Worm (Caenorhabditis elegans): ENCODE measurements around the gene ins-11.

The ins-11 gene

DNA sequence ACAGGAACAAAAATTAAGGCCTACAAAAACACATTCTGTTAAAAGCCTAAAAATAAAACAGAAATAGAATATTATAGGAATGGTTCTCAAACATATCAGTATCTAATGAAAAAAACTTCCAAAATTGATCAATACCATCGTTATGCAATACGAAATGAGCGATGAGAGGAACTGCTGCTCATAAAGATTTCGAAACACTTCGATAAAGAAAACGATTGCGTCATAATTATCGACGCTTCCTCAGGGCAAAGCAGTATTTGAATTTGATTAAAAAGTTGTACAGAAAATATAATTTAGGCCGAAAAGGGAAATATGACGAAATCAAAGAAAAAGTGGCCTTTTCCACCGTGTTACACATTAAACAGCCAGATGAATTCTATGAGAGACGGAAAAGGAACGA lies 38.5 kb upstream of the ins-11 start:
- TF ChIP-seq mdl-1 (tag; optimal IDR thresholded peaks at IDR 0.05), result no peak
- TF ChIP-seq zag-1 (tag; optimal IDR thresholded peaks at IDR 0.05), result no peak
- no peak for TF ChIP-seq elt-3 (tag; optimal IDR thresholded peaks at IDR 0.05)
- no peak for TF ChIP-seq nhr-11 (tag; optimal IDR thresholded peaks at IDR 0.05)
- no peak for TF ChIP-seq jun-1 (tag; optimal IDR thresholded peaks at IDR 0.05)
- no peak for TF ChIP-seq sup-37 (GFP tag; optimal IDR thresholded peaks at IDR 0.05)
- no peak for TF ChIP-seq rnt-1 (tag; optimal IDR thresholded peaks at IDR 0.05)
- no peak for TF ChIP-seq C04F5.9 (tag; optimal IDR thresholded peaks at IDR 0.05)
- no peak for TF ChIP-seq isw-1 (GFP tag; IDR thresholded peaks at IDR 0.05)
- TF ChIP-seq ztf-4 (tag; optimal IDR thresholded peaks at IDR 0.05), result no peak
- TF ChIP-seq nhr-90 (tag; optimal IDR thresholded peaks at IDR 0.05; ENCODE audit: poor library complexity), result no peak
- TF ChIP-seq C16A3.4 (tag; optimal IDR thresholded peaks at IDR 0.05), result no peak
- TF ChIP-seq aha-1 (tag; optimal IDR thresholded peaks at IDR 0.05), result no peak
- TF ChIP-seq ztf-11 (tag; optimal IDR thresholded peaks at IDR 0.05), result no peak

DNA sequence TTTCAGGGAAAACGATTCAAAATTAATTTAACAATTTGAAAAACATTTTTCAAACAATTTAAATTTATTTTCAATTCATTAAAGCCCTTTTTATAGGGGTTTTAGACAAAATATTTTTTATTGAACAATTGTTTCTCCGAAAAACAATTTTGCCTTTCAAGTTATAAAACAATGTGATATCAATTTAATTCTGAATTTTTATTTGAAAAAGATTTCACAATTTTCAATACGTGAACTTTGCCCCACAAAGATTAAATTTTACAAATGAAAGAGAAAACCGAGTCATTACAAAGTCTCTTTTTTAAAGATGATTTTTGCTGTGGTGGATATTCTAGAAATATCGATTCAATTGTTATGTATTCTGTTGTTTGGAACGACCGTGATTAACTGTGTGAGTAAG lies 37.6 kb upstream of the ins-11 start, which contains the start of gene ZK177.2:
Gene ZK177.2 (plus strand): TSS at position 301 of the 400 bp plus-strand sequence.
- no peak for TF ChIP-seq lsy-2 (tag; optimal IDR thresholded peaks at IDR 0.05)
- no peak for TF ChIP-seq xbp-1 (tag; optimal IDR thresholded peaks at IDR 0.05)
- no peak for TF ChIP-seq tlp-1 (tag; optimal IDR thresholded peaks at IDR 0.05)
- TF ChIP-seq snpc-4 (tag; optimal IDR thresholded peaks at IDR 0.05), result no peak
- TF ChIP-seq lin-13 (GFP tag; optimal IDR thresholded peaks at IDR 0.05), result no peak
- no peak for TF ChIP-seq lin-15B (tag; optimal IDR thresholded peaks at IDR 0.05)
- no peak for TF ChIP-seq aly-2 (tag; optimal IDR thresholded peaks at IDR 0.05)

- TF ChIP-seq mep-1 (tag; optimal IDR thresholded peaks at IDR 0.05) (no peak), lin-15B (tag; optimal IDR thresholded peaks at IDR 0.05) (no peak), fkh-10 (GFP tag; optimal IDR thresholded peaks at IDR 0.05) (no peak), zag-1 (tag; optimal IDR thresholded peaks at IDR 0.05) (no peak), nhr-76 (tag; optimal IDR thresholded peaks at IDR 0.05) (no peak), ztf-4 (tag; optimal IDR thresholded peaks at IDR 0.05) (no peak)
Measured at ce11 chrII:5521411-5521810, 35.1 kb upstream of the ins-11 start, which contains the start of gene ZK177.12. TSS of gene ZK177.12 (plus strand) at chrII:5521711.

DNA sequence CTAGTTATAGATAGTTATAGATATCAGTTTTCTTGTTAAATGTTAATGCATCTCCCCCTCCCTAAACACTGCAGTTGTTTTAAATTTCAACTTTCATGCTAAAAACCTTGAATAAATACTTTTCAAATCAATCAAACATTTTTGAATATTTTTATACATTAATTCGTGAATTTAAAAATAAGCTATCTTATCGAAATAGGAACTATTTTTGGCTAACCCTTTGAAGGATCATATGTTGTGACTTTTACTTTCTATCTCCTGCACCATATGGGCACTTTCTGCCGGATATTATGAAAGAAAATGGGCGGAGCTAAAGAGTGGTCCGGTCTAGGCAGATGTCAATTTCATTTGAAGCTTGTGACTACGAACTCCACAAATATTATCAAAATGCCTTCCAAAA lies 33.9 kb upstream of the ins-11 start, which contains the start of gene ZK177.11:
Gene ZK177.11 (plus strand): TSS at position 301 of the 400 bp plus-strand sequence.
- no peak for TF ChIP-seq irx-1 (tag; optimal IDR thresholded peaks at IDR 0.05)
- TF ChIP-seq tlp-1 (tag; optimal IDR thresholded peaks at IDR 0.05), result no peak
- no peak for TF ChIP-seq ama-1 (optimal IDR thresholded peaks at IDR 0.05)
- TF ChIP-seq blmp-1 (tag; optimal IDR thresholded peaks at IDR 0.05), result no peak
- TF ChIP-seq nhr-20 (tag; optimal IDR thresholded peaks at IDR 0.05), result no peak
- TF ChIP-seq egl-27 (tag; optimal IDR thresholded peaks at IDR 0.05), result no peak
- no peak for TF ChIP-seq unc-130 (tag; optimal IDR thresholded peaks at IDR 0.05)
- no peak for TF ChIP-seq nhr-85 (tag)
- no peak for TF ChIP-seq ztf-4 (tag; optimal IDR thresholded peaks at IDR 0.05)
- no peak for TF ChIP-seq isw-1 (GFP tag; IDR thresholded peaks at IDR 0.05)
- TF ChIP-seq nhr-76 (tag; optimal IDR thresholded peaks at IDR 0.05), result no peak
- no peak for TF ChIP-seq tbx-2 (tag; optimal IDR thresholded peaks at IDR 0.05)

DNA sequence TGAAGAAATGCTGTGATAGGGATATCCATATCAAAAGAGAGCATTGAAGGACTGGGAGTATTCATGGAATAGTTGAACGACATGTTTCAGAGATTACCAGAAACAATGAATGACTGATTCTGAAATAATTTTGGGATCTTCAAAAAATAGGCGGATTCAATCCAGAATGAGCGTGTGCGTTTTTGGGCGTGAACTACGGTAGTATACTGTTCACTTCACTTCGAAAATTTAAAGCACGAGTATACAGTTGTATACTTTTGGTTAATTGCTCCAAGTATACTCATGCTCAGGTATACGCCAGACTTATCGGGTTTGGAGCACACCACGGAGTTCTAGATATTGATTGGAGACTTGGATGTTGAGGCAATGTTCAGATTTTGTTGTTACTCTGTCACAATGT lies 31.2 kb upstream of the ins-11 start, which contains the start of gene tbx-35:
Gene tbx-35 (minus strand): TSS at position 101 of the 400 bp plus-strand sequence.
- TF ChIP-seq unc-30 (tag; optimal IDR thresholded peaks at IDR 0.05) (no peak), nhr-12 (tag; optimal IDR thresholded peaks at IDR 0.05) (no peak), elt-3 (tag; optimal IDR thresholded peaks at IDR 0.05) (no peak), mef-2 (tag; optimal IDR thresholded peaks at IDR 0.05) (no peak), nhr-77 (tag; optimal IDR thresholded peaks at IDR 0.05) (no peak), unc-130 (tag; optimal IDR thresholded peaks at IDR 0.05) (no peak), elt-2 (tag; optimal IDR thresholded peaks at IDR 0.05) (no peak)

All from whole organism, L1 larva.